Worm (Caenorhabditis elegans) whole organism, L1 larva: Measurements from ENCODE around the gene Y50D7A.1.

Experiments
- C04F5.9 ChIP-seq: sonication (generic microtip); optimal IDR thresholded peaks from 2 replicates; lab custom pipeline; 2016; ENCODE audit warnings: missing genetic modification characterization, missing compliant biosample characterization
- C16A3.4 ChIP-seq: fragments of 150-350 bp; optimal IDR thresholded peaks from 2 replicates; lab custom pipeline; 2014; ENCODE audit warnings: missing biosample characterization, missing genetic modification characterization
- alr-1 ChIP-seq: fragments of 200-800 bp; sonication (Bioruptor generic); optimal IDR thresholded peaks from 2 replicates; lab custom pipeline; 2018; ENCODE audit warnings: borderline replicate concordance, mild to moderate bottlenecking, missing genetic modification characterization, missing compliant biosample characterization
- aly-2 ChIP-seq: fragments of 150-350 bp; optimal IDR thresholded peaks from 2 replicates; lab custom pipeline; 2014; ENCODE audit warnings: missing biosample characterization, missing genetic modification characterization
- ama-1 ChIP-seq: fragments of 150-350 bp; optimal IDR thresholded peaks from 2 replicates; lab custom pipeline; 2014
- ceh-63 ChIP-seq: fragments of 200-800 bp; sonication (Bioruptor generic); optimal IDR thresholded peaks from 2 replicates; lab custom pipeline; 2018; ENCODE audit warnings: mild to moderate bottlenecking, missing genetic modification characterization, missing compliant biosample characterization
- ceh-8 ChIP-seq: fragments of 200-800 bp; sonication (Bioruptor generic); optimal IDR thresholded peaks from 2 replicates; lab custom pipeline; 2018; ENCODE audit warnings: mild to moderate bottlenecking, missing genetic modification characterization, moderate library complexity, missing compliant biosample characterization
- ceh-82 ChIP-seq, 3 experiments: fragments of 150-350 bp in 1 of 3; sonication (generic microtip) in 2 of 3; optimal IDR thresholded peaks; 2 replicates each; lab custom pipeline; 2014 to 2017; ENCODE audit warnings: missing biosample characterization in 3 of 3, missing genetic modification characterization in 3 of 3
- ceh-90 ChIP-seq: sonication (generic microtip); optimal IDR thresholded peaks from 2 replicates; lab custom pipeline; 2016; ENCODE audit warnings: missing genetic modification characterization, missing compliant biosample characterization
- dpl-1 ChIP-seq, 3 experiments: fragments of 150-350 bp in 2 of 3; sonication (generic microtip) in 1 of 3; optimal IDR thresholded peaks; 2 replicates each; lab custom pipeline; 2014 to 2017; ENCODE audit warnings: missing biosample characterization in 3 of 3, missing genetic modification characterization in 3 of 3, missing genetic modification reagents in 3 of 3
- efl-1 ChIP-seq, 4 experiments: fragments of 150-350 bp; optimal IDR thresholded peaks in 3 of 4; peaks in 1 of 4; 1 replicate in 1 of 4; 2 replicates in 3 of 4; lab custom pipeline; 2014; ENCODE audit warnings: missing biosample characterization in 2 of 4, missing genetic modification characterization in 2 of 4, missing genetic modification reagents in 2 of 4
- egl-13 ChIP-seq: sonication (generic microtip); optimal IDR thresholded peaks from 2 replicates; lab custom pipeline; 2016; ENCODE audit warnings: missing genotype, missing genetic modification reagents, missing genetic modification characterization, missing compliant biosample characterization
- elt-3 ChIP-seq, 6 experiments: fragments of 150-350 bp in 1 of 6; sonication (generic microtip); optimal IDR thresholded peaks; 2 replicates each; lab custom pipeline; 2017 to 2018; ENCODE audit warnings: missing biosample characterization in 6 of 6, missing genetic modification characterization in 6 of 6, inconsistent platforms in 1 of 6
- ets-5 ChIP-seq: fragments of 200-800 bp; sonication (Bioruptor generic); IDR thresholded peaks from 2 replicates; pipeline ENCODE4 v1.3.6; 2022; ENCODE audit warnings: missing genetic modification characterization, missing compliant biosample characterization
- fkh-4 ChIP-seq: sonication (generic microtip); optimal IDR thresholded peaks from 2 replicates; lab custom pipeline; 2016; ENCODE audit warnings: missing compliant biosample characterization, missing genetic modification characterization, borderline replicate concordance
- fos-1 ChIP-seq: fragments of 150-350 bp; optimal IDR thresholded peaks from 2 replicates; lab custom pipeline; 2014; ENCODE audit warnings: missing biosample characterization, missing genetic modification characterization
- hlh-4 ChIP-seq: sonication (generic microtip); optimal IDR thresholded peaks from 2 replicates; lab custom pipeline; 2016; ENCODE audit warnings: mild to moderate bottlenecking, missing genetic modification characterization, missing compliant biosample characterization
- hpl-2 ChIP-seq: fragments of 150-350 bp; optimal IDR thresholded peaks from 2 replicates; lab custom pipeline; 2014; ENCODE audit warnings: missing biosample characterization, missing genetic modification reagents, missing genetic modification characterization
- isw-1 ChIP-seq: fragments of 200-800 bp; sonication (Bioruptor generic); IDR thresholded peaks from 2 replicates; pipeline ENCODE4 v1.3.6; 2022; ENCODE audit warnings: missing genetic modification characterization, missing compliant biosample characterization
- lin-13 ChIP-seq: fragments of 150-350 bp; optimal IDR thresholded peaks from 2 replicates; lab custom pipeline; 2014; ENCODE audit warnings: missing biosample characterization, missing genetic modification reagents, missing genetic modification characterization
- lin-35 ChIP-seq, 2 experiments: fragments of 150-350 bp; optimal IDR thresholded peaks; 2 replicates each; lab custom pipeline; 2014; ENCODE audit warnings: missing biosample characterization in 2 of 2, missing genetic modification characterization in 2 of 2, missing genetic modification reagents in 2 of 2
- lin-39 ChIP-seq: fragments of 150-350 bp; optimal IDR thresholded peaks from 2 replicates; lab custom pipeline; 2014; ENCODE audit warnings: missing biosample characterization, missing genetic modification reagents, missing genetic modification characterization
- lir-3 ChIP-seq: sonication (generic microtip); optimal IDR thresholded peaks from 2 replicates; lab custom pipeline; 2016; ENCODE audit warnings: mild to moderate bottlenecking, missing genetic modification characterization, moderate library complexity, missing compliant biosample characterization; ENCODE audit not compliant: poor library complexity
- lsy-2 ChIP-seq, 2 experiments: fragments of 150-350 bp; optimal IDR thresholded peaks; 2 replicates each; lab custom pipeline; 2014; ENCODE audit warnings: missing biosample characterization in 2 of 2, missing genetic modification characterization in 2 of 2
- mdl-1 ChIP-seq, 2 experiments: fragments of 150-350 bp; optimal IDR thresholded peaks; 2 replicates each; lab custom pipeline; 2014 to 2017; ENCODE audit warnings: missing biosample characterization in 2 of 2, missing genetic modification characterization in 2 of 2, inconsistent platforms in 1 of 2
- nhr-11 ChIP-seq: fragments of 150-350 bp; optimal IDR thresholded peaks from 2 replicates; lab custom pipeline; 2014; ENCODE audit warnings: missing biosample characterization, missing genetic modification characterization
- nhr-12 ChIP-seq: sonication (generic microtip); optimal IDR thresholded peaks from 2 replicates; lab custom pipeline; 2017; ENCODE audit warnings: missing biosample characterization, missing genetic modification characterization
- nhr-28 ChIP-seq: fragments of 150-350 bp; optimal IDR thresholded peaks from 2 replicates; lab custom pipeline; 2014; ENCODE audit warnings: missing biosample characterization, missing genetic modification characterization
- nhr-77 ChIP-seq: fragments of 150-350 bp; optimal IDR thresholded peaks from 2 replicates; lab custom pipeline; 2014; ENCODE audit warnings: missing biosample characterization, missing genetic modification characterization
- nhr-90 ChIP-seq: sonication (generic microtip); optimal IDR thresholded peaks from 2 replicates; lab custom pipeline; 2016; ENCODE audit warnings: mild to moderate bottlenecking, missing genetic modification characterization, missing compliant biosample characterization; ENCODE audit not compliant: poor library complexity
- pag-3 ChIP-seq: sonication (generic microtip); optimal IDR thresholded peaks from 2 replicates; lab custom pipeline; 2017; ENCODE audit warnings: missing genetic modification characterization, mild to moderate bottlenecking, missing compliant biosample characterization, antibody characterized with exemption, borderline replicate concordance; ENCODE audit not compliant: insufficient read depth
- pax-3 ChIP-seq: fragments of 200-800 bp; sonication (Bioruptor generic); optimal IDR thresholded peaks from 2 replicates; lab custom pipeline; 2018; ENCODE audit warnings: mild to moderate bottlenecking, missing genetic modification characterization, moderate library complexity, missing compliant biosample characterization
- pqm-1 ChIP-seq: sonication (generic microtip); optimal IDR thresholded peaks from 3 replicates; lab custom pipeline; 2017; ENCODE audit warnings: missing biosample characterization, missing genetic modification characterization
- rnt-1 ChIP-seq: sonication (generic microtip); optimal IDR thresholded peaks from 2 replicates; lab custom pipeline; 2016; ENCODE audit warnings: mild to moderate bottlenecking, missing genetic modification characterization, moderate library complexity, missing compliant biosample characterization
- skn-1 ChIP-seq: fragments of 150-350 bp; optimal IDR thresholded peaks from 2 replicates; lab custom pipeline; 2014; ENCODE audit warnings: missing biosample characterization, missing genetic modification characterization
- snpc-4 ChIP-seq: fragments of 150-350 bp; optimal IDR thresholded peaks from 2 replicates; lab custom pipeline; 2014; ENCODE audit warnings: missing biosample characterization, missing genetic modification characterization
- snu-23 ChIP-seq: sonication (generic microtip); optimal IDR thresholded peaks from 2 replicates; lab custom pipeline; 2016; ENCODE audit warnings: missing genetic modification characterization, missing compliant biosample characterization
- sox-4 ChIP-seq: sonication (generic microtip); optimal IDR thresholded peaks from 2 replicates; lab custom pipeline; 2016; ENCODE audit warnings: missing genetic modification characterization, missing compliant biosample characterization
- sup-37 ChIP-seq: fragments of 200-800 bp; sonication (Bioruptor generic); optimal IDR thresholded peaks from 2 replicates; lab custom pipeline; 2018; ENCODE audit warnings: mild to moderate bottlenecking, missing genetic modification characterization, missing compliant biosample characterization
- swsn-7 ChIP-seq: sonication (generic microtip); optimal IDR thresholded peaks from 2 replicates; lab custom pipeline; 2016; ENCODE audit warnings: missing genetic modification characterization, missing compliant biosample characterization
- tbx-2 ChIP-seq: sonication (generic microtip); optimal IDR thresholded peaks from 2 replicates; lab custom pipeline; 2016; ENCODE audit warnings: missing genetic modification characterization, missing compliant biosample characterization
- tlp-1 ChIP-seq: fragments of 150-350 bp; optimal IDR thresholded peaks from 2 replicates; lab custom pipeline; 2014; ENCODE audit warnings: missing biosample characterization, missing genetic modification characterization
- unc-130 ChIP-seq: fragments of 150-350 bp; optimal IDR thresholded peaks from 2 replicates; lab custom pipeline; 2017; ENCODE audit warnings: missing biosample characterization, missing genetic modification characterization, inconsistent platforms
- unc-86 ChIP-seq: sonication (generic microtip); optimal IDR thresholded peaks from 2 replicates; lab custom pipeline; 2016; ENCODE audit warnings: missing genetic modification characterization, missing compliant biosample characterization
- unc-98 ChIP-seq: fragments of 200-800 bp; sonication (Bioruptor generic); IDR thresholded peaks from 2 replicates; pipeline ENCODE4 v1.3.6; 2022; ENCODE audit warnings: missing genetic modification characterization, missing compliant biosample characterization
- xbp-1 ChIP-seq: sonication (generic microtip); optimal IDR thresholded peaks from 2 replicates; lab custom pipeline; 2016; ENCODE audit warnings: missing genetic modification characterization, missing compliant biosample characterization
- zag-1 ChIP-seq: fragments of 150-350 bp; optimal IDR thresholded peaks from 2 replicates; lab custom pipeline; 2014; ENCODE audit warnings: missing biosample characterization, missing genetic modification characterization
- zip-4 ChIP-seq: fragments of 200-800 bp; sonication (Bioruptor generic); optimal IDR thresholded peaks from 2 replicates; lab custom pipeline; 2018; ENCODE audit warnings: mild to moderate bottlenecking, missing genetic modification characterization, moderate library complexity, missing compliant biosample characterization
- ztf-4 ChIP-seq: fragments of 150-350 bp; optimal IDR thresholded peaks from 2 replicates; lab custom pipeline; 2014; ENCODE audit warnings: missing biosample characterization, missing genetic modification characterization

The Y50D7A.1 gene

ce11 chrIII:348465-348864 lies 56.0 kb downstream of the Y50D7A.1 start (continued):
- TF ChIP-seq fkh-4 (tag; lab: Kevin White, UChicago) (no peak), lir-3 (peak; percentile 1), egl-13 (tag; lab: Kevin White, UChicago) (no peak), nhr-12 (no peak), C16A3.4 (tag; lab: Kevin White, UChicago) (no peak), unc-98 (no peak), efl-1 (optimal IDR thresholded peaks at IDR 0.05; lab: Kevin White, UChicago) (peak; percentile 38 to 57), efl-1 (GFP tag; optimal IDR thresholded peaks at IDR 0.05 in 1 of 2; lab: Kevin White, UChicago) (peak; percentile 75 to 96), lin-13 (GFP tag; lab: Kevin White, UChicago) (peak; percentile 16)

ce11 chrIII:349511-350165 lies 57.2 kb downstream of the Y50D7A.1 start:
- TF ChIP-seq lsy-2 (tag; optimal IDR thresholded peaks at IDR 0.05; lab: Kevin White, UChicago), result peak; percentile 60 to 86
- TF ChIP-seq C04F5.9, result peak; percentile 70
- TF ChIP-seq tlp-1 (tag; lab: Kevin White, UChicago), result no peak
- peak; percentile 75 for TF ChIP-seq lir-3
- TF ChIP-seq ceh-90 (tag; lab: Kevin White, UChicago), result no peak
- peak; percentile 96 for TF ChIP-seq pax-3 (tag; lab: Kevin White, UChicago)
- TF ChIP-seq skn-1, result peak; percentile 55
- TF ChIP-seq pqm-1 (tag; lab: Kevin White, UChicago), result no peak
- peak; percentile 84 to 99 for TF ChIP-seq efl-1 (optimal IDR thresholded peaks at IDR 0.05; lab: Kevin White, UChicago)
- peak; percentile 85 to 98 for TF ChIP-seq efl-1 (GFP tag; optimal IDR thresholded peaks at IDR 0.05 in 1 of 2; lab: Kevin White, UChicago)
- TF ChIP-seq tbx-2 (tag; lab: Kevin White, UChicago), result peak; percentile 97
- TF ChIP-seq zip-4, result peak; percentile 81
- peak; percentile 74 for TF ChIP-seq fos-1 (tag; lab: Kevin White, UChicago)
- TF ChIP-seq alr-1 (tag; lab: Kevin White, UChicago), result no peak
- peak; percentile 67 to 85 (median 79) for TF ChIP-seq ceh-82 (tag; optimal IDR thresholded peaks at IDR 0.05; lab: Kevin White, UChicago)
- peak; percentile 35 for TF ChIP-seq hlh-4 (tag; lab: Kevin White, UChicago)
- no peak for TF ChIP-seq lin-39 (tag; lab: Kevin White, UChicago)
- no peak for TF ChIP-seq ets-5 (GFP tag; lab: Robert Waterston, UW)
- peak; percentile 94 for TF ChIP-seq ztf-4
- TF ChIP-seq lin-35 (GFP tag; optimal IDR thresholded peaks at IDR 0.05; lab: Kevin White, UChicago), result peak; percentile 76 to 91
- peak; percentile 92 for TF ChIP-seq sox-4 (tag; lab: Kevin White, UChicago)
- TF ChIP-seq pag-3, result no peak
- TF ChIP-seq zag-1, result no peak
- peak in 2 of 6 experiments; percentile 31 to 56 for TF ChIP-seq elt-3 (tag; optimal IDR thresholded peaks at IDR 0.05; lab: Kevin White, UChicago)
- peak; percentile 76 to 84 (median 82) for TF ChIP-seq dpl-1 (GFP tag; optimal IDR thresholded peaks at IDR 0.05; lab: Kevin White, UChicago)
- peak; percentile 84 for TF ChIP-seq unc-130 (tag; lab: Kevin White, UChicago)
- TF ChIP-seq nhr-28 (tag; lab: Kevin White, UChicago), result no peak
- peak; percentile 8 for TF ChIP-seq nhr-77 (tag; lab: Kevin White, UChicago)
- TF ChIP-seq swsn-7 (tag; lab: Kevin White, UChicago), result peak; percentile 98
- no peak for TF ChIP-seq nhr-12
- TF ChIP-seq xbp-1 (tag; lab: Kevin White, UChicago), result peak; percentile 92
- TF ChIP-seq aly-2 (tag; lab: Kevin White, UChicago), result no peak
- peak; percentile 18 for TF ChIP-seq hpl-2 (GFP tag; lab: Kevin White, UChicago)
- peak; percentile 74 for TF ChIP-seq nhr-11 (tag; lab: Kevin White, UChicago)
- TF ChIP-seq ceh-63, result no peak
- peak in 1 of 2 experiments; percentile 94 for TF ChIP-seq mdl-1 (tag; optimal IDR thresholded peaks at IDR 0.05; lab: Kevin White, UChicago)
- TF ChIP-seq rnt-1 (tag; lab: Kevin White, UChicago), result peak; percentile 70
- peak; percentile 92 for TF ChIP-seq ama-1
- peak; percentile 94 for TF ChIP-seq nhr-90 (tag; lab: Kevin White, UChicago)
- TF ChIP-seq ceh-8, result peak; percentile 89
- TF ChIP-seq snu-23, result peak; percentile 99
- TF ChIP-seq sup-37 (GFP tag; lab: Kevin White, UChicago), result peak; percentile 89
- peak; percentile 84 for TF ChIP-seq isw-1 (GFP tag; lab: Robert Waterston, UW)
- peak; percentile 98 for TF ChIP-seq unc-86 (tag; lab: Kevin White, UChicago)
- TF ChIP-seq snpc-4 (tag; lab: Kevin White, UChicago), result peak; percentile 56
